Fruit fly (Drosophila melanogaster) whole organism, adult: ENCODE data around the gene CG13907.

Source experiments
- CG11617 ChIP-seq: fragments of 200-800 bp; sonication (Bioruptor generic); optimal IDR thresholded peaks from 2 replicates; lab custom pipeline; 2017; ENCODE audit warnings: mild to moderate bottlenecking, missing biosample characterization, missing genetic modification reagents, missing genetic modification characterization
- CG12768 ChIP-seq: fragments of 200-800 bp; sonication (Bioruptor generic); optimal IDR thresholded peaks from 2 replicates; lab custom pipeline; 2017; ENCODE audit warnings: missing biosample characterization, missing genetic modification characterization, mild to moderate bottlenecking, moderate library complexity, missing genetic modification reagents
- CG14711 ChIP-seq: fragments of 200-800 bp; sonication (Bioruptor generic); optimal IDR thresholded peaks from 2 replicates; lab custom pipeline; 2018; ENCODE audit warnings: missing biosample characterization, mild to moderate bottlenecking, missing genetic modification characterization, moderate library complexity
- CG33017 ChIP-seq: fragments of 200-800 bp; sonication (Bioruptor generic); optimal IDR thresholded peaks from 2 replicates; lab custom pipeline; 2018; ENCODE audit warnings: missing biosample characterization, mild to moderate bottlenecking, missing genetic modification characterization, moderate library complexity
- CG5204 ChIP-seq: fragments of 200-800 bp; sonication (Bioruptor generic); optimal IDR thresholded peaks from 2 replicates; lab custom pipeline; 2016; ENCODE audit warnings: missing biosample characterization, missing genetic modification characterization
- CG7101 ChIP-seq: fragments of 200-800 bp; sonication (Bioruptor generic); optimal IDR thresholded peaks from 2 replicates; lab custom pipeline; 2018; ENCODE audit warnings: missing biosample characterization, mild to moderate bottlenecking, missing genetic modification characterization, moderate library complexity
- Hr96 ChIP-seq: fragments of 200-800 bp; sonication (Bioruptor generic); optimal IDR thresholded peaks from 2 replicates; lab custom pipeline; 2016; ENCODE audit warnings: missing biosample characterization, missing genetic modification characterization
- Mnt ChIP-seq: fragments of 200-800 bp; sonication (Bioruptor generic); optimal IDR thresholded peaks from 2 replicates; lab custom pipeline; 2016; ENCODE audit warnings: missing biosample characterization, mild to moderate bottlenecking, missing genetic modification characterization
- cic ChIP-seq: fragments of 200-800 bp; sonication (Bioruptor generic); optimal IDR thresholded peaks from 2 replicates; lab custom pipeline; 2017; ENCODE audit warnings: missing biosample characterization, mild to moderate bottlenecking, missing genetic modification characterization, moderate library complexity
- cnc ChIP-seq, 2 experiments: fragments of >200 bp; optimal IDR thresholded peaks; 2 replicates each; lab custom pipeline; 2017
- ovo ChIP-seq: fragments of 200-800 bp; sonication (Bioruptor generic); optimal IDR thresholded peaks from 2 replicates; lab custom pipeline; 2016; ENCODE audit warnings: missing biosample characterization, missing genetic modification characterization
- pad ChIP-seq: fragments of 200-800 bp; sonication (Bioruptor generic); optimal IDR thresholded peaks from 3 replicates; lab custom pipeline; 2017; ENCODE audit warnings: missing biosample characterization, missing genetic modification characterization, mild to moderate bottlenecking, moderate library complexity, missing genetic modification reagents
- tj ChIP-seq: fragments of 200-800 bp; sonication (Bioruptor generic); optimal IDR thresholded peaks from 3 replicates; lab custom pipeline; 2017; ENCODE audit warnings: missing biosample characterization, mild to moderate bottlenecking, missing genetic modification characterization, moderate library complexity
- toe ChIP-seq: fragments of 200-800 bp; sonication (Bioruptor generic); optimal IDR thresholded peaks from 2 replicates; lab custom pipeline; 2016; ENCODE audit warnings: missing biosample characterization, missing genetic modification characterization

dm6 chr3L:881496-882235, at the start of gene CG13907:
- TF ChIP-seq Mnt (GFP tag; lab: Kevin White, UChicago): peak; percentile 57
- TF ChIP-seq toe (GFP tag; lab: Kevin White, UChicago): peak; percentile 17
- peak; percentile 10 for TF ChIP-seq pad
- TF ChIP-seq CG33017 (tag; lab: Kevin White, UChicago): peak; percentile 40
- TF ChIP-seq CG14711 (tag; lab: Kevin White, UChicago): no peak
- TF ChIP-seq CG5204 (GFP tag; lab: Kevin White, UChicago): no peak
- TF ChIP-seq tj (GFP tag; lab: Kevin White, UChicago): peak; percentile 92
- TF ChIP-seq ovo (GFP tag; lab: Kevin White, UChicago): peak; percentile 36
- TF ChIP-seq cic (GFP tag; lab: Kevin White, UChicago): peak; percentile 46
- peak; percentile 59 for TF ChIP-seq CG12768 (GFP tag; lab: Kevin White, UChicago)
- TF ChIP-seq cnc (optimal IDR thresholded peaks at IDR 0.05; lab: Kevin White, UChicago): no peak
- peak; percentile 35 for TF ChIP-seq CG7101 (tag; lab: Kevin White, UChicago)
- peak; percentile 13 for TF ChIP-seq CG11617
- no peak for TF ChIP-seq Hr96 (GFP tag; lab: Kevin White, UChicago)
